Worm (Caenorhabditis elegans): ENCODE data around the gene C40H1.3.

- TF ChIP-seq dao-5 (tag; optimal IDR thresholded peaks at IDR 0.05) (no peak), W03F9.2 (tag; optimal IDR thresholded peaks at IDR 0.05) (no peak), him-1 (tag; optimal IDR thresholded peaks at IDR 0.05) (no peak)
These were observed 29.9 kb upstream of the C40H1.3 start, which contains the start of gene K04H4.5 for ce11 chrIII:9359060-9359459.
